Fruit fly (Drosophila melanogaster) whole organism, embryonic: Measurements from ENCODE around the gene Fdx1.

Experiments used
- Ada2b ChIP-seq: fragments of 200-800 bp; sonication (Bioruptor generic); IDR thresholded peaks from 2 replicates; pipeline ENCODE4 v1.3.6; 2022; ENCODE audit warnings: missing biosample characterization, missing genetic modification characterization
- Aef1 ChIP-seq: fragments of 200-800 bp; sonication (Bioruptor generic); IDR thresholded peaks from 3 replicates; pipeline ENCODE4 v1.3.6; 2022; ENCODE audit warnings: missing biosample characterization, missing genetic modification characterization
- Bgb ChIP-seq: fragments of 200-800 bp; sonication (Bioruptor generic); IDR thresholded peaks from 2 replicates; pipeline ENCODE4 v1.3.6; 2022; ENCODE audit warnings: missing biosample characterization, missing genetic modification characterization; ENCODE audit not compliant: partially characterized antibody
- BtbVII ChIP-seq: fragments of 200-800 bp; sonication (Bioruptor generic); optimal IDR thresholded peaks from 3 replicates; lab custom pipeline; 2017; ENCODE audit warnings: missing biosample characterization, mild to moderate bottlenecking, missing genetic modification characterization
- CG10366 ChIP-seq: fragments of 200-800 bp; sonication (Bioruptor generic); IDR thresholded peaks from 2 replicates; pipeline ENCODE4 v1.3.6; 2022; ENCODE audit warnings: missing biosample characterization, missing genetic modification characterization
- CG11696 ChIP-seq: fragments of 200-800 bp; sonication (Bioruptor generic); IDR thresholded peaks from 2 replicates; pipeline ENCODE4 v1.3.6; 2022; ENCODE audit warnings: missing biosample characterization, missing genetic modification characterization
- CG14667 ChIP-seq: fragments of 200-800 bp; sonication (Bioruptor generic); IDR thresholded peaks from 2 replicates; pipeline ENCODE4 v1.3.6; 2022; ENCODE audit warnings: missing biosample characterization, missing genetic modification characterization
- CG15479 ChIP-seq: fragments of 200-800 bp; sonication (Bioruptor generic); optimal IDR thresholded peaks from 3 replicates; lab custom pipeline; 2019; ENCODE audit warnings: missing biosample characterization, mild to moderate bottlenecking, missing genetic modification characterization, moderate library complexity
- CG17359 ChIP-seq: fragments of 200-800 bp; sonication (Bioruptor generic); optimal IDR thresholded peaks from 3 replicates; lab custom pipeline; 2018; ENCODE audit warnings: missing biosample characterization, mild to moderate bottlenecking, missing genetic modification characterization, moderate library complexity
- CG17361 ChIP-seq: fragments of 200-800 bp; sonication (Bioruptor generic); IDR thresholded peaks from 3 replicates; pipeline ENCODE4 v1.3.6; 2022; ENCODE audit warnings: missing biosample characterization, missing genetic modification characterization
- CG1792 ChIP-seq: fragments of 200-800 bp; sonication (Bioruptor generic); optimal IDR thresholded peaks from 2 replicates; lab custom pipeline; 2016; ENCODE audit warnings: missing biosample characterization, missing genetic modification characterization
- CG18764 ChIP-seq: fragments of 200-800 bp; sonication (Bioruptor generic); optimal IDR thresholded peaks from 3 replicates; lab custom pipeline; 2016; ENCODE audit warnings: missing biosample characterization, missing genetic modification characterization
- CG2120 ChIP-seq: fragments of 200-800 bp; sonication (Bioruptor generic); optimal IDR thresholded peaks from 3 replicates; lab custom pipeline; 2016; ENCODE audit warnings: missing biosample characterization, missing genetic modification characterization
- CG30403 ChIP-seq: fragments of 200-800 bp; sonication (Bioruptor generic); optimal IDR thresholded peaks from 3 replicates; lab custom pipeline; 2016; ENCODE audit warnings: missing biosample characterization, missing genetic modification characterization
- CG33213 ChIP-seq: fragments of 200-800 bp; sonication (Bioruptor generic); optimal IDR thresholded peaks from 3 replicates; lab custom pipeline; 2016; ENCODE audit warnings: missing biosample characterization, missing genetic modification characterization
- CG3407 ChIP-seq: fragments of 200-800 bp; sonication (Bioruptor generic); optimal IDR thresholded peaks from 2 replicates; lab custom pipeline; 2018; ENCODE audit warnings: missing biosample characterization, mild to moderate bottlenecking, missing genetic modification characterization
- CG4360 ChIP-seq: fragments of 200-800 bp; sonication (Bioruptor generic); IDR thresholded peaks from 2 replicates; pipeline ENCODE4 v1.3.6; 2022; ENCODE audit warnings: missing biosample characterization, missing genetic modification characterization
- CG43689 ChIP-seq: fragments of 200-800 bp; sonication (Bioruptor generic); IDR thresholded peaks from 2 replicates; pipeline ENCODE4 v1.3.6; 2022; ENCODE audit warnings: missing biosample characterization, missing genetic modification characterization
- CG4404 ChIP-seq: fragments of 200-800 bp; sonication (Bioruptor generic); IDR thresholded peaks from 2 replicates; pipeline ENCODE4 v1.3.6; 2022; ENCODE audit warnings: missing biosample characterization, missing genetic modification characterization
- CG4617 ChIP-seq: fragments of 200-800 bp; sonication (Bioruptor generic); optimal IDR thresholded peaks from 3 replicates; lab custom pipeline; 2016; ENCODE audit warnings: missing biosample characterization, missing genetic modification characterization, borderline replicate concordance
- CG6272 ChIP-seq: fragments of 200-800 bp; sonication (Bioruptor generic); IDR thresholded peaks from 2 replicates; pipeline ENCODE4 v1.3.6; 2022; ENCODE audit warnings: missing biosample characterization, missing genetic modification characterization
- CG7786 ChIP-seq: fragments of 200-800 bp; sonication (Bioruptor generic); optimal IDR thresholded peaks from 2 replicates; lab custom pipeline; 2016; ENCODE audit warnings: missing biosample characterization, missing genetic modification characterization
- CG9932 ChIP-seq: fragments of 200-800 bp; sonication (Bioruptor generic); IDR thresholded peaks from 2 replicates; pipeline ENCODE4 v1.3.6; 2022; ENCODE audit warnings: missing biosample characterization, missing genetic modification characterization
- CrebB ChIP-seq: fragments of 200-800 bp; sonication (Bioruptor generic); optimal IDR thresholded peaks from 3 replicates; lab custom pipeline; 2018; ENCODE audit warnings: missing biosample characterization, mild to moderate bottlenecking, missing genetic modification characterization
- Dip2 ChIP-seq: fragments of 200-800 bp; sonication (Bioruptor generic); IDR thresholded peaks from 2 replicates; pipeline ENCODE4 v1.3.6; 2022; ENCODE audit warnings: missing biosample characterization, missing genetic modification characterization
- Dref ChIP-seq: fragments of 200-800 bp; sonication (Bioruptor generic); IDR thresholded peaks from 2 replicates; pipeline ENCODE4 v1.3.6; 2022; ENCODE audit warnings: missing biosample characterization, missing genetic modification characterization
- E2f2 ChIP-seq: fragments of 200-800 bp; sonication (Bioruptor generic); IDR thresholded peaks from 2 replicates; pipeline ENCODE4 v1.3.6; 2022; ENCODE audit warnings: missing biosample characterization, missing genetic modification characterization
- Elba2 ChIP-seq: fragments of 200-800 bp; sonication (Bioruptor generic); optimal IDR thresholded peaks from 3 replicates; lab custom pipeline; 2016; ENCODE audit warnings: missing biosample characterization, missing genetic modification characterization
- Hmx ChIP-seq: fragments of 200-800 bp; sonication (Bioruptor generic); optimal IDR thresholded peaks from 2 replicates; lab custom pipeline; 2016; ENCODE audit warnings: missing biosample characterization, missing genetic modification characterization
- Lpt ChIP-seq: fragments of >200 bp; optimal IDR thresholded peaks from 2 replicates; lab custom pipeline; 2018; ENCODE audit warnings: missing biosample characterization, missing genetic modification characterization
- MESR4 ChIP-seq: fragments of 200-800 bp; sonication (Bioruptor generic); optimal IDR thresholded peaks from 2 replicates; lab custom pipeline; 2018; ENCODE audit warnings: missing biosample characterization, mild to moderate bottlenecking, missing genetic modification characterization, moderate library complexity
- Nf-YC ChIP-seq: fragments of 200-800 bp; optimal IDR thresholded peaks from 3 replicates; lab custom pipeline; 2019; ENCODE audit warnings: missing biosample characterization, mild to moderate bottlenecking, missing genetic modification characterization, moderate library complexity
- Tbp ChIP-seq: fragments of >200 bp; optimal IDR thresholded peaks from 2 replicates; lab custom pipeline; 2018; ENCODE audit warnings: missing biosample characterization, missing genetic modification characterization
- cato ChIP-seq: fragments of 200-800 bp; sonication (Bioruptor generic); optimal IDR thresholded peaks from 2 replicates; lab custom pipeline; 2016; ENCODE audit warnings: missing biosample characterization, missing genetic modification characterization, borderline replicate concordance
- caup ChIP-seq: fragments of 200-800 bp; sonication (Bioruptor generic); optimal IDR thresholded peaks from 3 replicates; lab custom pipeline; 2017; ENCODE audit warnings: missing biosample characterization, mild to moderate bottlenecking, missing genetic modification characterization, moderate library complexity; ENCODE audit not compliant: severe bottlenecking
- chinmo ChIP-seq: fragments of 200-800 bp; sonication (Bioruptor generic); IDR thresholded peaks from 4 replicates; pipeline ENCODE4 v1.3.6; 2022; ENCODE audit warnings: missing biosample characterization, missing genetic modification characterization; ENCODE audit not compliant: partially characterized antibody
- crol ChIP-seq: fragments of 200-800 bp; sonication (Bioruptor generic); IDR thresholded peaks from 2 replicates; pipeline ENCODE4 v1.3.6; 2022; ENCODE audit warnings: missing biosample characterization, missing genetic modification characterization
- crp ChIP-seq, 2 experiments: fragments of 200-800 bp; sonication (Bioruptor generic); optimal IDR thresholded peaks; 2 replicates in 1 of 2; 3 replicates in 1 of 2; lab custom pipeline; 2017; ENCODE audit warnings: missing biosample characterization in 2 of 2, missing genetic modification characterization in 2 of 2, mild to moderate bottlenecking in 1 of 2, moderate library complexity in 1 of 2
- cwo ChIP-seq: fragments of 200-800 bp; sonication (Bioruptor generic); optimal IDR thresholded peaks from 3 replicates; lab custom pipeline; 2017; ENCODE audit warnings: missing biosample characterization, missing genetic modification characterization, mild to moderate bottlenecking, moderate library complexity, missing genetic modification reagents
- grn ChIP-seq: fragments of 200-800 bp; sonication (Bioruptor generic); optimal IDR thresholded peaks from 3 replicates; lab custom pipeline; 2017; ENCODE audit warnings: missing biosample characterization, missing genetic modification characterization
- kni ChIP-seq: fragments of 200-800 bp; sonication (Bioruptor generic); optimal IDR thresholded peaks from 3 replicates; lab custom pipeline; 2017; ENCODE audit warnings: mild to moderate bottlenecking, missing biosample characterization, missing genetic modification reagents, missing genetic modification characterization
- lab ChIP-seq: fragments of 200-800 bp; sonication (Bioruptor generic); optimal IDR thresholded peaks from 3 replicates; lab custom pipeline; 2017; ENCODE audit warnings: missing biosample characterization, missing genetic modification characterization, mild to moderate bottlenecking, moderate library complexity, missing genetic modification reagents
- lilli ChIP-seq: fragments of 200-800 bp; sonication (Bioruptor generic); optimal IDR thresholded peaks from 3 replicates; lab custom pipeline; 2016; ENCODE audit warnings: missing biosample characterization, missing genetic modification characterization
- lov ChIP-seq, 2 experiments: fragments of 200-800 bp in 1 of 2; fragments of >200 bp in 1 of 2; sonication (Bioruptor generic) in 1 of 2; IDR thresholded peaks in 1 of 2; optimal IDR thresholded peaks in 1 of 2; 2 replicates in 1 of 2; 3 replicates in 1 of 2; pipeline versions ENCODE4 v1.3.6 to Lab custom; 2017 to 2022; ENCODE audit warnings: missing biosample characterization in 1 of 2, missing genetic modification characterization in 1 of 2
- nerfin-2 ChIP-seq: fragments of 200-800 bp; sonication (Bioruptor generic); IDR thresholded peaks from 2 replicates; pipeline ENCODE4 v1.3.6; 2022; ENCODE audit warnings: missing biosample characterization, missing genetic modification characterization; ENCODE audit not compliant: partially characterized antibody
- pan ChIP-seq, 4 experiments: fragments of >200 bp in 3 of 4; fragments of 200-800 bp in 1 of 4; sonication (Bioruptor generic) in 1 of 4; optimal IDR thresholded peaks in 3 of 4; IDR thresholded peaks in 1 of 4; 2 replicates each; pipeline versions ENCODE4 v1.3.6 to Lab custom; 2017 to 2022; ENCODE audit warnings: missing biosample characterization in 2 of 4, missing genetic modification characterization in 2 of 4, mixed read lengths in 1 of 4
- sd ChIP-seq: fragments of 200-800 bp; sonication (Bioruptor generic); optimal IDR thresholded peaks from 3 replicates; lab custom pipeline; 2018; ENCODE audit warnings: missing biosample characterization, mild to moderate bottlenecking, missing genetic modification characterization, moderate library complexity
- tap ChIP-seq: fragments of 200-800 bp; optimal IDR thresholded peaks from 3 replicates; lab custom pipeline; 2019; ENCODE audit warnings: missing biosample characterization, mild to moderate bottlenecking, missing genetic modification characterization, moderate library complexity
- tll ChIP-seq, 2 experiments: fragments of 200-800 bp in 1 of 2; fragments of >200 bp in 1 of 2; sonication (Bioruptor generic) in 1 of 2; optimal IDR thresholded peaks; 2 replicates each; lab custom pipeline; 2017 to 2019; ENCODE audit warnings: missing biosample characterization in 2 of 2, missing genetic modification characterization in 2 of 2, mild to moderate bottlenecking in 1 of 2, moderate library complexity in 1 of 2
- tna ChIP-seq: fragments of 200-800 bp; sonication (Bioruptor generic); IDR thresholded peaks from 2 replicates; pipeline ENCODE4 v1.3.6; 2022; ENCODE audit warnings: missing biosample characterization, missing genetic modification characterization; ENCODE audit not compliant: partially characterized antibody

The Fdx1 gene

DNA sequence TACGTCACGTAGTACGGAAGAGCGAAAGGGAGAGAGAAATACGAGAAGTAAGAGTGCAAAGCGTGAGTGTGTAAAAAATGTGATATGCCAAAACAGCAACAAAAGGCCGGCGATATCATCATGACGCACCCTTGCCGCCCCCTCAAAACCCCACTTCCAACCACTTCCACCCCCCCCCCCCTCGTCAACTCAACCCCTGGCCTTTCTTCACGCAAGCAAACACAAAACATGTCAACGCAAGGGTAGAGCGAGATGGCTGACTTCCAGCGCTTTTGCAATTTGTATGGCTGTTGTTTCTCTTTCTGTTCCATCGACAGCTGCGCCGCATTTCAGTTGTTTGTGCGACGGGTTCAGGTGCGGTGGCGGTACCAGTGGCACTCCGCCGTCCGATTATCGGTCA is 35.3 kb downstream of the Fdx1 start (continued):
- TF ChIP-seq Aef1 (GFP tag; lab: Robert Waterston, UW) (peak; percentile 80), tna (GFP tag; lab: Robert Waterston, UW) (no peak), tll (GFP tag; optimal IDR thresholded peaks at IDR 0.05; lab: Kevin White, UChicago) (no peak), Dref (no peak), CG9932 (peak; percentile 31; the same call in 1 of the 2 replicates), E2f2 (GFP tag; lab: Robert Waterston, UW) (no peak), Lpt (GFP tag; lab: Kevin White, UChicago) (no peak), CG7786 (no peak), CG15479 (GFP tag; lab: Kevin White, UChicago) (no peak), Ada2b (no peak), sd (tag; lab: Kevin White, UChicago) (peak; percentile 36), kni (peak; percentile 47), CG11696 (GFP tag; lab: Robert Waterston, UW) (no peak), caup (GFP tag; lab: Kevin White, UChicago) (peak; percentile 10), CG10366 (no peak), CG43689 (GFP tag; lab: Robert Waterston, UW) (no peak), CrebB (tag; lab: Kevin White, UChicago) (no peak), Elba2 (no peak), cwo (GFP tag; lab: Kevin White, UChicago) (peak; percentile 1), CG17361 (GFP tag; lab: Robert Waterston, UW) (no peak), Nf-YC (tag; lab: Kevin White, UChicago) (no peak), CG4360 (no peak), CG18764 (GFP tag; lab: Kevin White, UChicago) (no peak), Hmx (no peak), pan (optimal IDR thresholded peaks at IDR 0.05; lab: Kevin White, UChicago) (no peak), pan (GFP tag; optimal IDR thresholded peaks at IDR 0.05 in 1 of 2, IDR thresholded peaks at IDR 0.05 in 1 of 2) (peak in 1 of 2 experiments; percentile 52), Dip2 (GFP tag; lab: Robert Waterston, UW) (no peak), crol (GFP tag; lab: Robert Waterston, UW) (peak; percentile 98), tap (no peak), chinmo (GFP tag; lab: Robert Waterston, UW) (peak; percentile 88), CG1792 (GFP tag; lab: Kevin White, UChicago) (no peak), CG6272 (GFP tag; lab: Robert Waterston, UW) (no peak), nerfin-2 (GFP tag; lab: Robert Waterston, UW) (no peak), CG33213 (GFP tag; lab: Kevin White, UChicago) (no peak), crp (GFP tag; optimal IDR thresholded peaks at IDR 0.05; lab: Kevin White, UChicago) (no peak), CG17359 (tag; lab: Kevin White, UChicago) (no peak), CG30403 (GFP tag; lab: Kevin White, UChicago) (no peak), MESR4 (GFP tag; lab: Kevin White, UChicago) (no peak), cato (GFP tag; lab: Kevin White, UChicago) (no peak), CG14667 (GFP tag; lab: Robert Waterston, UW) (no peak), Tbp (GFP tag; lab: Kevin White, UChicago) (no peak), lilli (GFP tag; lab: Kevin White, UChicago) (no peak), BtbVII (no peak), lab (peak; percentile 64), CG4617 (GFP tag; lab: Kevin White, UChicago) (no peak), CG3407 (no peak), CG4404 (no peak), CG2120 (no peak), lov (optimal IDR thresholded peaks at IDR 0.05; lab: Kevin White, UChicago) (no peak), lov (GFP tag; IDR thresholded peaks at IDR 0.05; lab: Robert Waterston, UW) (no peak), Bgb (peak; percentile 6; the same call in 1 of the 2 replicates), grn (GFP tag; lab: Kevin White, UChicago) (no peak)
